Worm (Caenorhabditis elegans): ENCODE results near the gene acdh-8.
A peak's percentile ranks its signal among the peaks of the same experiment; 100 is the strongest.

acdh-8 gene

DNA sequence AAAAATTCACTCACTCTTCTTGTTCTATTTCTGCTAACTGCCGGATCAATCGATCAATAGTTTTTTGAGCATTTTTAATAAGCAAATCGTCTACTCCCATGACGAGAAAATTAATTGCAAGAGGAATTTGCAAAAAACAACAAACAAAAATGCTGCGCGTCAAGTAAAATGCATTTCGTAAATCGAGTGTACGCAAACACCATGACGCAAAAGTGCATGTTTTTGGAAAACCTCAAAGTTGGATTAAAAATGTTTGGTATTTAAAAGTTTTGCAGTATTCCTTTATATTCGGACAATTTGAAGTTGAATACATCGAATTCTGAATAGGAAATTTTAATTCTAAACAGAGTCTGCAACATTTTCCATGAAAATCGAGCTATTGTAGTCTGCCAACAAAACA, 44.9 kb downstream of the acdh-8 start, which contains the start of gene ZK1248.19:
Gene ZK1248.19 (minus strand): TSS at position 188 of the 400 bp plus-strand sequence.
- TF ChIP-seq pha-4 (tag; optimal IDR thresholded peaks at IDR 0.05) (peak; percentile 25), elt-2 (tag; optimal IDR thresholded peaks at IDR 0.05) (no peak), ama-1 (optimal IDR thresholded peaks at IDR 0.05) (peak; percentile 6), R02D3.7 (tag; optimal IDR thresholded peaks at IDR 0.05) (peak; percentile 88), hmg-11 (tag; optimal IDR thresholded peaks at IDR 0.05) (peak; percentile 42), aly-2 (tag; optimal IDR thresholded peaks at IDR 0.05) (no peak), ceh-28 (tag; optimal IDR thresholded peaks at IDR 0.05) (no peak), lin-15B (tag; optimal IDR thresholded peaks at IDR 0.05) (peak; percentile 4), nfya-1 (tag; optimal IDR thresholded peaks at IDR 0.05; ENCODE audit: insufficient read depth) (peak; percentile 28), ztf-4 (tag; optimal IDR thresholded peaks at IDR 0.05) (no peak), snpc-4 (tag; optimal IDR thresholded peaks at IDR 0.05) (peak; percentile 0), ceh-82 (tag; optimal IDR thresholded peaks at IDR 0.05) (no peak)

DNA sequence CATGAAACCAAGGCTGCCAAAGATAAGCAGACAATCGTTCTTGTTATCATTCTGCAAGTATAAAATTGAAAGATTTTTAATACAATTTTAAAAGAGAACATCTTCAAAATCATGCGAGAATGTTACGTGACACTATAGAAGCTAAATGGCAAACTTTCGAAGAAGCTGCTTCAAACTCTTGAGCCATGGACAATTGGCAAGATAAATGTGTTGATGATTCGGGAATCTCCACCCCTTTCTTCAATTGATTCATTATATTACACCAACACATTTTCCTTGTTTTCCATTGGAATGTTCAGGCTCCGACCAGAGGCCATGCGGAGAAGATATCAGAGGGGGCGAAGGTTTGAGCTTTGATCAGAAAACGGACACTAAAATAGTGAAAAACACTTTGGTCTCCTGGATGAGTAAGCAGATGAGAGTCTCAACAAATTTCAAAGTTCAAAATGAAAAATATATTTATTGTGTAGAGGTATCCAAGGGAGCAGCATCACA, 46.8 kb downstream of the acdh-8 start, which contains the start of gene lec-5:
Gene lec-5 (minus strand): TSS at position 51 of the 495 bp plus-strand sequence.
- no peak for TF ChIP-seq fkh-2 (tag; optimal IDR thresholded peaks at IDR 0.05)
- TF ChIP-seq lin-39 (tag; optimal IDR thresholded peaks at IDR 0.05): peak; percentile 9

DNA sequence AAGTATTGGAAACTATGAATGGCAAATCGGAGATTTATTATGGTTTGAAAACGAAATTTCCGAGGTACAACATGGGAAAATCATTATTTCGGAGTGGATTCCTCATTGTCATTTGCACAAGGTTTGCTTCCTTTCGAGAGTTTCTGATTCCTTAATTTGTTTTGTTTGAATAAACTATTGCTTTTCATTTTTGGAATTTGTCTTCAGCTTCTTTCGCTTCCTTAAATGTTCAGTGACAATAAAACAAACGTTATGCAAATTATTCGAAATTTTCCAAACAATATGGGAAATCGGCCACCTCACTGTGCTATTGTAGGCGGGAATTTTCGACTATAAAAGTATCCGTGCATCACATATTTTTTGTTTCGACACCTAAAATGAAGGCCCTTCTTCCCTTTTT, 47.6 kb downstream of the acdh-8 start, which contains the start of gene nep-25:
Gene nep-25 (plus strand): TSS at position 375 of the 400 bp plus-strand sequence.
- TF ChIP-seq ceh-28 (tag; optimal IDR thresholded peaks at IDR 0.05) (no peak), mdl-1 (tag; optimal IDR thresholded peaks at IDR 0.05) (no peak)

DNA sequence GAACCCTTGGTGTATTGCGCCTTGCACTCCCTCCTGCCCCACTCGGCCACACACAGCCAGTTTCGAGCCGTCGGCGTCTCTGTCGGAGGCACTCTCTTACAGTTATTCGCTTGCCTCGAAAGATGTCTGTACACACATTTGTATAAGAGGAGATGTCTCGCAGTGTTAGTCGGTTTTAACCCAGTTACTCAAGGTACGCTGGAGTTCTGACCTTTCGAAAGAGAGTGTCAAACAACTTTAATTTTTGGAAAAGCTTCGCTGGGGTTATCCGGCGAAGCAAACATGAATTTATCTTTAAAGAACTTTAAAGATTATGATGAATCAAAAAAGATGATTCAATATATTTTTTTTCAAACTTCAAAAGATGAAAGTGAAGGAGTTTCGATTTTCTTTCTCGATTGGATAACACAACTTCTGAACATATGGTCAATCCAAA, 50.4 kb downstream of the acdh-8 start:
- TF ChIP-seq sea-2 (GFP tag; optimal IDR thresholded peaks at IDR 0.05): peak; percentile 52
- peak; percentile 94 for TF ChIP-seq daf-12 (tag; optimal IDR thresholded peaks at IDR 0.05)
- TF ChIP-seq egl-5 (tag; optimal IDR thresholded peaks at IDR 0.05): peak; percentile 92
- peak in 1 of 2 experiments; percentile 84 for TF ChIP-seq eor-1 (tag; optimal IDR thresholded peaks at IDR 0.05)
- peak; percentile 99 for TF ChIP-seq lin-39 (tag; optimal IDR thresholded peaks at IDR 0.05)
- TF ChIP-seq elt-2 (tag; optimal IDR thresholded peaks at IDR 0.05): peak; percentile 99
- TF ChIP-seq nhr-25 (tag; optimal IDR thresholded peaks at IDR 0.05): peak; percentile 99
- TF ChIP-seq pha-4 (tag; optimal IDR thresholded peaks at IDR 0.05): peak; percentile 99
- peak; percentile 97 for TF ChIP-seq ceh-28 (tag; optimal IDR thresholded peaks at IDR 0.05)
- peak; percentile 100 for TF ChIP-seq ama-1 (optimal IDR thresholded peaks at IDR 0.05)
- TF ChIP-seq lsy-12 (tag; optimal IDR thresholded peaks at IDR 0.05): peak; percentile 99
- peak; percentile 99 for TF ChIP-seq nfya-1 (tag; optimal IDR thresholded peaks at IDR 0.05; ENCODE audit: insufficient read depth)
- TF ChIP-seq tbx-2 (tag; optimal IDR thresholded peaks at IDR 0.05): peak; percentile 97
- peak; percentile 73 for TF ChIP-seq unc-39 (tag; optimal IDR thresholded peaks at IDR 0.05)
- peak; percentile 73 for TF ChIP-seq ZK546.5 (tag; optimal IDR thresholded peaks at IDR 0.05)
- TF ChIP-seq nhr-28 (tag; optimal IDR thresholded peaks at IDR 0.05): peak; percentile 90
- peak; percentile 75 for TF ChIP-seq mdl-1 (tag; optimal IDR thresholded peaks at IDR 0.05)
- peak; percentile 87 for TF ChIP-seq fos-1 (tag; optimal IDR thresholded peaks at IDR 0.05)
- TF ChIP-seq nhr-76 (tag; optimal IDR thresholded peaks at IDR 0.05): peak; percentile 80
- peak; percentile 79 for TF ChIP-seq ztf-4 (tag; optimal IDR thresholded peaks at IDR 0.05)
- TF ChIP-seq snpc-4 (tag; optimal IDR thresholded peaks at IDR 0.05): peak; percentile 100
- peak; percentile 74 for TF ChIP-seq unc-62 (GFP tag; optimal IDR thresholded peaks at IDR 0.05)
- peak; percentile 94 for TF ChIP-seq nhr-11 (tag; optimal IDR thresholded peaks at IDR 0.05)
- peak; percentile 99 for TF ChIP-seq hmg-11 (tag; optimal IDR thresholded peaks at IDR 0.05)
- TF ChIP-seq ztf-11 (tag; optimal IDR thresholded peaks at IDR 0.05): no peak
- TF ChIP-seq skn-1 (tag; optimal IDR thresholded peaks at IDR 0.05): peak; percentile 96
- TF ChIP-seq fkh-2 (tag; optimal IDR thresholded peaks at IDR 0.05): peak; percentile 82
- peak; percentile 96 for TF ChIP-seq R02D3.7 (tag; optimal IDR thresholded peaks at IDR 0.05)
- peak; percentile 95 for TF ChIP-seq zag-1 (tag; optimal IDR thresholded peaks at IDR 0.05)
- peak; percentile 94 for TF ChIP-seq pqm-1 (tag; optimal IDR thresholded peaks at IDR 0.05)
- TF ChIP-seq fkh-10 (GFP tag; optimal IDR thresholded peaks at IDR 0.05): peak; percentile 100
- peak; percentile 92 for TF ChIP-seq egl-27 (tag; optimal IDR thresholded peaks at IDR 0.05)
- TF ChIP-seq lin-15B (tag; optimal IDR thresholded peaks at IDR 0.05): peak; percentile 82
- no peak for TF ChIP-seq nhr-67 (tag; optimal IDR thresholded peaks at IDR 0.05)
- no peak for TF ChIP-seq mml-1 (tag; optimal IDR thresholded peaks at IDR 0.05)
- no peak for TF ChIP-seq nhr-237 (tag; optimal IDR thresholded peaks at IDR 0.05)
- TF ChIP-seq aly-2 (tag; optimal IDR thresholded peaks at IDR 0.05): peak; percentile 96
- TF ChIP-seq elt-1 (tag; optimal IDR thresholded peaks at IDR 0.05): peak; percentile 85
- TF ChIP-seq nhr-23 (tag; optimal IDR thresholded peaks at IDR 0.05): peak; percentile 99
- peak; percentile 95 for TF ChIP-seq nhr-43 (tag; optimal IDR thresholded peaks at IDR 0.05; ENCODE audit: poor library complexity, severe bottlenecking)
- TF ChIP-seq elt-3 (tag; optimal IDR thresholded peaks at IDR 0.05): peak in 2 of 3 experiments; percentile 91 to 97
- TF ChIP-seq ceh-16 (tag; optimal IDR thresholded peaks at IDR 0.05): peak; percentile 62
- peak; percentile 37 for TF ChIP-seq ceh-9 (tag; optimal IDR thresholded peaks at IDR 0.05)
